Worm (Caenorhabditis elegans): ENCODE measurements around the gene F41G3.5.

F41G3.5 gene

ce11 chrII:6721581-6721980 is 24.9 kb upstream of the F41G3.5 start (continued):
- TF ChIP-seq dmd-4 (tag; optimal IDR thresholded peaks at IDR 0.05; ENCODE audit: borderline replicate concordance) (peak; percentile 10), ztf-16 (tag; optimal IDR thresholded peaks at IDR 0.05) (peak; percentile 16), fax-1 (tag; optimal IDR thresholded peaks at IDR 0.05) (peak; percentile 9), T23F11.4 (GFP tag; optimal IDR thresholded peaks at IDR 0.05) (no peak), nhr-232 (tag; optimal IDR thresholded peaks at IDR 0.05) (no peak), Y22D7AL.16 (tag; optimal IDR thresholded peaks at IDR 0.05) (peak; percentile 31), C08G9.2 (tag; optimal IDR thresholded peaks at IDR 0.05) (no peak), nfya-1 (tag; optimal IDR thresholded peaks at IDR 0.05) (no peak), unc-3 (GFP tag; conservative IDR thresholded peaks at IDR 0.05) (no peak), unc-3 (tag; optimal IDR thresholded peaks at IDR 0.05) (no peak), pros-1 (tag; optimal IDR thresholded peaks at IDR 0.05) (no peak), ceh-18 (tag; optimal IDR thresholded peaks at IDR 0.05) (peak; percentile 15), npax-4 (tag; optimal IDR thresholded peaks at IDR 0.05) (no peak), ets-4 (tag; optimal IDR thresholded peaks at IDR 0.05) (no peak), mec-3 (tag; optimal IDR thresholded peaks at IDR 0.05; ENCODE audit: borderline replicate concordance) (no peak)

ce11 chrII:6726814-6727213 is 19.7 kb upstream of the F41G3.5 start:
- TF ChIP-seq fkh-6 (tag; optimal IDR thresholded peaks at IDR 0.05) (no peak), odd-2 (tag; optimal IDR thresholded peaks at IDR 0.05) (no peak), lin-11 (tag; optimal IDR thresholded peaks at IDR 0.05) (no peak), F13H6.1 (tag; optimal IDR thresholded peaks at IDR 0.05) (no peak), sox-2 (GFP tag; IDR thresholded peaks at IDR 0.05) (no peak), pqm-1 (tag; optimal IDR thresholded peaks at IDR 0.05) (no peak), ceh-19 (GFP tag; optimal IDR thresholded peaks at IDR 0.05) (no peak), elt-2 (tag; optimal IDR thresholded peaks at IDR 0.05) (no peak), C08G9.2 (tag; optimal IDR thresholded peaks at IDR 0.05) (no peak), hlh-6 (tag; optimal IDR thresholded peaks at IDR 0.05) (no peak), ceh-45 (GFP tag; IDR thresholded peaks at IDR 0.05) (no peak), ahr-1 (tag; optimal IDR thresholded peaks at IDR 0.05) (no peak)

ce11 chrII:6729331-6729730 is 17.2 kb upstream of the F41G3.5 start, which contains the start of gene T14B4.8:
TSS of gene T14B4.8 (minus strand) at chrII:6729390.
- peak; percentile 31 for TF ChIP-seq ceh-31 (tag; optimal IDR thresholded peaks at IDR 0.05)
- no peak for TF ChIP-seq ceh-22 (tag; optimal IDR thresholded peaks at IDR 0.05)
- no peak for TF ChIP-seq ceh-9 (tag; optimal IDR thresholded peaks at IDR 0.05)
- TF ChIP-seq elt-2 (tag; optimal IDR thresholded peaks at IDR 0.05) = peak; percentile 2
- peak; percentile 57 for TF ChIP-seq unc-42 (tag; optimal IDR thresholded peaks at IDR 0.05)
- peak; percentile 12 for TF ChIP-seq nfya-1 (tag; optimal IDR thresholded peaks at IDR 0.05)
- peak; percentile 63 for TF ChIP-seq unc-55 (GFP tag; optimal IDR thresholded peaks at IDR 0.05)
- TF ChIP-seq fkh-6 (tag; optimal IDR thresholded peaks at IDR 0.05) = no peak
- peak; percentile 21 for TF ChIP-seq tbx-2 (tag; optimal IDR thresholded peaks at IDR 0.05)

- no peak for TF ChIP-seq ceh-9 (tag; optimal IDR thresholded peaks at IDR 0.05)
- TF ChIP-seq dmd-4 (tag; optimal IDR thresholded peaks at IDR 0.05; ENCODE audit: borderline replicate concordance) = no peak
- TF ChIP-seq hlh-15 (tag; optimal IDR thresholded peaks at IDR 0.05) = no peak
- TF ChIP-seq C38D4.7 (GFP tag; optimal IDR thresholded peaks at IDR 0.05) = no peak
- TF ChIP-seq ceh-31 (tag; optimal IDR thresholded peaks at IDR 0.05) = no peak
These were observed 12.8 kb upstream of the F41G3.5 start, which contains the start of gene T14B4.9 for ce11 chrII:6733718-6734117. TSS of gene T14B4.9 (minus strand) at chrII:6733818.

ce11 chrII:6734674-6735073 is 11.8 kb upstream of the F41G3.5 start, which contains the start of gene T14B4.3:
TSS of gene T14B4.3 (plus strand) at chrII:6734937.
- TF ChIP-seq ceh-2 (tag; optimal IDR thresholded peaks at IDR 0.05) (peak; percentile 78), che-1 (tag; optimal IDR thresholded peaks at IDR 0.05) (no peak), ceh-14 (tag; optimal IDR thresholded peaks at IDR 0.05) (peak; percentile 69), ahr-1 (tag; optimal IDR thresholded peaks at IDR 0.05) (peak; percentile 50), C08G9.2 (tag; optimal IDR thresholded peaks at IDR 0.05) (peak; percentile 80), ztf-16 (tag; optimal IDR thresholded peaks at IDR 0.05) (peak; percentile 39), syd-9 (tag; optimal IDR thresholded peaks at IDR 0.05) (peak; percentile 43), K02D7.2 (tag; optimal IDR thresholded peaks at IDR 0.05) (no peak), ceh-18 (tag; optimal IDR thresholded peaks at IDR 0.05) (peak; percentile 44), ref-2 (tag; optimal IDR thresholded peaks at IDR 0.05) (peak; percentile 76), ets-4 (tag; optimal IDR thresholded peaks at IDR 0.05) (peak; percentile 76), pax-1 (tag; optimal IDR thresholded peaks at IDR 0.05) (peak; percentile 6), dmd-4 (tag; optimal IDR thresholded peaks at IDR 0.05; ENCODE audit: borderline replicate concordance) (no peak), F13H6.1 (tag; optimal IDR thresholded peaks at IDR 0.05) (peak; percentile 67), fkh-6 (tag; optimal IDR thresholded peaks at IDR 0.05) (peak; percentile 61), unc-55 (GFP tag; optimal IDR thresholded peaks at IDR 0.05) (no peak), ama-1 (optimal IDR thresholded peaks at IDR 0.05) (no peak), pqm-1 (tag; optimal IDR thresholded peaks at IDR 0.05) (peak; percentile 8), ceh-31 (tag; optimal IDR thresholded peaks at IDR 0.05) (peak; percentile 95), elt-2 (tag; optimal IDR thresholded peaks at IDR 0.05) (peak; percentile 71), hlh-6 (tag; optimal IDR thresholded peaks at IDR 0.05) (no peak), fkh-10 (GFP tag; optimal IDR thresholded peaks at IDR 0.05) (no peak), tbx-7 (tag; optimal IDR thresholded peaks at IDR 0.05) (peak; percentile 74)

All from whole organism, late embryonic.